Fruit fly (Drosophila melanogaster) whole organism, embryonic: Measurements from ENCODE around the gene CG43702.

Experiments used
- CG13287 ChIP-seq: fragments of 200-800 bp; sonication (Bioruptor generic); IDR thresholded peaks from 2 replicates; pipeline ENCODE4 v1.3.6; 2022; ENCODE audit warnings: missing biosample characterization, missing genetic modification characterization; ENCODE audit not compliant: partially characterized antibody
- kay ChIP-seq: fragments of 200-800 bp; sonication (Bioruptor generic); optimal IDR thresholded peaks from 2 replicates; lab custom pipeline; 2016; ENCODE audit warnings: missing biosample characterization, missing genetic modification characterization

dm6 chr3L:21300280-21300679 lies 1.8 kb downstream of the CG43702 start, which contains the start of gene Cpr78Cc:
- TF ChIP-seq CG13287 (GFP tag; lab: Robert Waterston, UW) (no peak), kay (GFP tag; lab: Kevin White, UChicago) (no peak)
